Fruit fly (Drosophila melanogaster): ENCODE measurements around the gene Hmgcr.

The Hmgcr gene

dm6 chr3R:23723381-23724034 is 9.6 kb upstream of the Hmgcr start (continued):
- TF ChIP-seq sim (GFP tag; IDR thresholded peaks at IDR 0.05) (peak; percentile 72), CG12769 (tag; optimal IDR thresholded peaks at IDR 0.05) (no peak), sr (GFP tag; IDR thresholded peaks at IDR 0.05) (peak; percentile 83), CG10147 (GFP tag; optimal IDR thresholded peaks at IDR 0.05) (no peak), wek (GFP tag; optimal IDR thresholded peaks at IDR 0.05) (peak; percentile 83)

dm6 chr3R:23724843-23725506 is 8.1 kb upstream of the Hmgcr start:
- TF ChIP-seq rib (GFP tag; IDR thresholded peaks at IDR 0.05) (peak; percentile 70; the same call in 1 of the 2 replicates), Sry-β (GFP tag; optimal IDR thresholded peaks at IDR 0.05) (no peak), corto (GFP tag; optimal IDR thresholded peaks at IDR 0.05) (no peak), lab (GFP tag; optimal IDR thresholded peaks at IDR 0.05) (peak; percentile 39), CG3847 (GFP tag; IDR thresholded peaks at IDR 0.05) (no peak), sug (tag; optimal IDR thresholded peaks at IDR 0.05) (peak; percentile 97), dm (GFP tag; optimal IDR thresholded peaks at IDR 0.05) (no peak), Poxn (GFP tag; IDR thresholded peaks at IDR 0.05) (no peak), CG10274 (GFP tag; optimal IDR thresholded peaks at IDR 0.05) (no peak), CG1233 (GFP tag; optimal IDR thresholded peaks at IDR 0.05) (no peak), Dfd (GFP tag; optimal IDR thresholded peaks at IDR 0.05) (no peak), HmgZ (tag; optimal IDR thresholded peaks at IDR 0.05) (peak; percentile 2), CG10431 (GFP tag; optimal IDR thresholded peaks at IDR 0.05) (no peak), D19B (GFP tag; optimal IDR thresholded peaks at IDR 0.05) (no peak), Med (GFP tag) (peak; percentile 28), CG8281 (tag; optimal IDR thresholded peaks at IDR 0.05) (no peak), dmrt11E (tag; optimal IDR thresholded peaks at IDR 0.05) (no peak), row (GFP tag; IDR thresholded peaks at IDR 0.05) (0 out of 3 replicates have a peak, but pooled peaks have one; percentile 16), CG8478 (optimal IDR thresholded peaks at IDR 0.05) (no peak), CoRest (tag; optimal IDR thresholded peaks at IDR 0.05) (no peak), gro (GFP tag; optimal IDR thresholded peaks at IDR 0.05) (peak; percentile 29), pho (GFP tag; optimal IDR thresholded peaks at IDR 0.05) (no peak), CG15479 (GFP tag; optimal IDR thresholded peaks at IDR 0.05) (peak; percentile 28), HLH4C (GFP tag; IDR thresholded peaks at IDR 0.05; ENCODE audit: partially characterized antibody) (no peak), CG10543 (GFP tag; optimal IDR thresholded peaks at IDR 0.05) (peak; percentile 43), Adf1 (GFP tag; IDR thresholded peaks at IDR 0.05) (no peak; the same call in 1 of the 2 replicates), cwo (GFP tag; optimal IDR thresholded peaks at IDR 0.05) (peak; percentile 39), lov (optimal IDR thresholded peaks at IDR 0.05) (no peak), lov (GFP tag; IDR thresholded peaks at IDR 0.05) (no peak), exex (tag; optimal IDR thresholded peaks at IDR 0.05) (peak; percentile 99), GATAe (GFP tag; conservative IDR thresholded peaks at IDR 0.05) (peak; percentile 87), CG8290 (GFP tag; optimal IDR thresholded peaks at IDR 0.05) (no peak), CG8290 (tag; optimal IDR thresholded peaks at IDR 0.05) (peak in 1 of 2 experiments; percentile 8), Side (GFP tag; optimal IDR thresholded peaks at IDR 0.05) (no peak), CG34376 (GFP tag; optimal IDR thresholded peaks at IDR 0.05) (peak; percentile 85), CG6813 (GFP tag; optimal IDR thresholded peaks at IDR 0.05) (peak; percentile 8), ems (GFP tag; optimal IDR thresholded peaks at IDR 0.05) (no peak), Hmr (GFP tag; optimal IDR thresholded peaks at IDR 0.05) (peak; percentile 23), Optix (GFP tag; IDR thresholded peaks at IDR 0.05) (no peak), tup (GFP tag; optimal IDR thresholded peaks at IDR 0.05) (no peak), Mad (GFP tag; optimal IDR thresholded peaks at IDR 0.05) (no peak), so (GFP tag; IDR thresholded peaks at IDR 0.05) (no peak), CG7786 (GFP tag; optimal IDR thresholded peaks at IDR 0.05) (no peak)
